Fruit fly (Drosophila melanogaster): ENCODE results near the gene Sirup.

DNA sequence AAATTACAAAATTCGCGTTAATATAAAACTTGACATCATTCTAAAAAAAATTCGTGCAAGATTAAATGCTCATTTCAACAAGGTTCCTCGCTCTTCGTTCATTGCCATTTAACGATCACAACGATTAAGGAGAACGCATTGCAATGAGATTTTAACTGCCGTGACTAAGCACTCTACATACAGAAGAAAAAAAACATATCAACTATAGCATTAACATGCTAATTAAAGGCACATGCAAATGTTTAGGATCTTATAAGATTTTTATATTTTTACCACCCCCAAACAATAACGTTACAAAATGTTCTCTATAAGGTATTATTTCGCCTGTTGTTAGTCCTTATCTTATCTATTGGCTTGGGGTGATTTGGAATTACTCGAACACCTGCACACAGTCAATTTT lies 7.9 kb upstream of the Sirup start:
- TF ChIP-seq CG8632 (GFP tag; optimal IDR thresholded peaks at IDR 0.05) (no peak), CG10631 (GFP tag; optimal IDR thresholded peaks at IDR 0.05) (no peak), CG11294 (GFP tag; IDR thresholded peaks at IDR 0.05) (no peak)
